Worm (Caenorhabditis elegans) whole organism, L4/young adult: Measurements from ENCODE around the gene pitr-4.

Experiments used
- W03F9.2 ChIP-seq: fragments of 150-350 bp; optimal IDR thresholded peaks from 2 replicates; lab custom pipeline; 2014; ENCODE audit warnings: missing biosample characterization, missing genetic modification characterization
- dao-5 ChIP-seq: sonication (generic microtip); optimal IDR thresholded peaks from 2 replicates; lab custom pipeline; 2016; ENCODE audit warnings: missing genotype, missing genetic modification characterization, moderate library complexity, missing compliant biosample characterization
- him-1 ChIP-seq: sonication (generic microtip); optimal IDR thresholded peaks from 2 replicates; lab custom pipeline; 2016; ENCODE audit warnings: missing genotype, missing genetic modification reagents, missing genetic modification characterization, missing compliant biosample characterization

The pitr-4 gene

ce11 chrV:9680260-9680659 lies 18.8 kb upstream of the pitr-4 start:
- TF ChIP-seq him-1 (tag; lab: Kevin White, UChicago), result no peak
- no peak for TF ChIP-seq dao-5
- no peak for TF ChIP-seq W03F9.2 (tag; lab: Kevin White, UChicago)

DNA sequence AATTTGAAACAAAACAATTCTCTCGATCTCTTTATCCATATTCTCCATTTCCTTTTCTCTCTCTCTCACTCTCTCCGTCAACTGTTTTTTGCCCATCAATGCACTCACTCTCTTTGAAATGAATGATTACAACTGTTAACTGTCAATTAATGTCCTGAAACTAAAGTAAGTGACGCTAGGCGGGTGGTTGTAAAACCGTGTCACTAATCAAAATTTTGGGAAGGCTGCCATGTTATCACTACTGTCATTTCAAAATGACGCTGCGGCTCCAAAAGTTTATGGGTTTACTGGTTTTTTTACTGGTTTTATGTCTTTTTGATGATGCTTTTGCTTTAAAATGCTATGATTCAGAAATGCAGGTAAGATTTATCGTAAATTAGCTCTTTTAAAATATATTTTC lies 17.8 kb upstream of the pitr-4 start, which contains the start of gene ZK287.9:
Gene ZK287.9, plus strand, starts transcription at position 192 of the 400 bp plus-strand sequence.
- TF ChIP-seq him-1 (tag; lab: Kevin White, UChicago), result no peak
- TF ChIP-seq W03F9.2 (tag; lab: Kevin White, UChicago), result no peak
- TF ChIP-seq dao-5, result no peak

ce11 chrV:9677977-9678376 lies 16.6 kb upstream of the pitr-4 start, which contains the start of gene cthd-1:
Gene cthd-1, plus strand, starts transcription at chrV:9678277.
- TF ChIP-seq W03F9.2 (tag; lab: Kevin White, UChicago) (no peak), him-1 (tag; lab: Kevin White, UChicago) (no peak), dao-5 (no peak)

- TF ChIP-seq him-1 (tag; lab: Kevin White, UChicago) (no peak), W03F9.2 (tag; lab: Kevin White, UChicago) (no peak), dao-5 (no peak)
These were observed 11.9 kb upstream of the pitr-4 start, which contains the start of gene sulp-8 for ce11 chrV:9673199-9673843. Gene sulp-8, minus strand, starts transcription at chrV:9673667.

- TF ChIP-seq dao-5, result no peak
- TF ChIP-seq him-1 (tag; lab: Kevin White, UChicago), result no peak
- TF ChIP-seq W03F9.2 (tag; lab: Kevin White, UChicago), result no peak
These were observed 11.1 kb upstream of the pitr-4 start for ce11 chrV:9672495-9672894.

DNA sequence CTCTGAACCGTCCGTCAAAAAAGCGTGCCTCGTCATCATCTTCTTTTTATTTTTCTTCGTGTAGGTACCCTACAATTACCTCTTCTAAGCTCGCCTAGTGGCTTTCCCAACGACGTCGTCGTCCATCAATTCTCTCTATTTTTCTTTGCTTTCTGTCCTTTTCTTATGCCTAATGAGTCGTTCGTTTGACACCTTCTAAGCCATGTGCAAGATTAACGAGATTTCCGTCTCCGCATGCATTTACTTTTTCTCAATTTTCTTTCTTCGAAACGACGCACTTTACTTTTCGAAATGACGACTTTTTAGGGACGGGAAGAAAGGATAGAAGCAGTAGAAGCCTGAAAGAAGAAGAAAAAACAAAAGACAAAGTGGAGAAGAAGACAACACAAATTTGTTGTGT lies 5.0 kb upstream of the pitr-4 start, which contains the start of gene ZK287.1:
Gene ZK287.1, plus strand, starts transcription at position 301 of the 400 bp plus-strand sequence.
- no peak for TF ChIP-seq him-1 (tag; lab: Kevin White, UChicago)
- no peak for TF ChIP-seq dao-5
- TF ChIP-seq W03F9.2 (tag; lab: Kevin White, UChicago), result no peak

ce11 chrV:9664620-9665019 lies 3.2 kb upstream of the pitr-4 start:
- no peak for TF ChIP-seq dao-5
- peak; percentile 58 for TF ChIP-seq him-1 (tag; lab: Kevin White, UChicago)

ce11 chrV:9663948-9664347 lies 2.5 kb upstream of the pitr-4 start:
- TF ChIP-seq him-1 (tag; lab: Kevin White, UChicago), result no peak
- no peak for TF ChIP-seq W03F9.2 (tag; lab: Kevin White, UChicago)
- TF ChIP-seq dao-5, result no peak

DNA sequence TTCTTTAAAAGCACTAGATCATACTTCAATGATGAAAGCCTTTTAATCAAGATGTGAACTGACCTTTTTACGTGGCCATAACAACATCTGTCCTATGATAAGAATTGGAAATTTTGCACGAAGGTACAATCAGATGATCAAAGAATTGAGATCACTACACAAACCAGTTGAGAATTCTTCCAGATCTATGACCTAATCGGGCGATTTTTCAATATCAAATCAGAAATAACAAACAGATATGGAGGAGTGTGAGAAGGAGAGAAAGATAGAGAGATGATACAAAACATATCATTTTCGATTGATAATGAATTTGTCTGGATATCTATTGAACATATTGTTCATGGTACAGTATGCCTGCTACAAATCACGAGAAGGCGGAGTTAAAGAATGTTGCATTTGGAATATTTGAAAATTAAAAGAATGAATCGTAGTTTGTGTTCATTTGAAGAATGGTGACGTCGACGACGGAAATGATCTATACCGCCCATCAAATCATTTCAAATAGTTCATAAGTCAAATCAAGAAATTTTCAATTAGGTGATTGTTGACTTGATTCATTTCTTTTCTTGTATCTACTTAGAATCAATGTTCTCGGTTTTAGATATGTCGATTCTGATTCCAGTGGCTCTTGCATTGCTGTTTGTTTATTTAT lies 7.1 kb downstream of the pitr-4 start, which contains the start of gene cyp-29A4:
Gene cyp-29A4, plus strand, starts transcription at position 602 of the 652 bp plus-strand sequence.
- no peak for TF ChIP-seq him-1 (tag; lab: Kevin White, UChicago)
- TF ChIP-seq dao-5, result no peak
- TF ChIP-seq W03F9.2 (tag; lab: Kevin White, UChicago), result no peak

DNA sequence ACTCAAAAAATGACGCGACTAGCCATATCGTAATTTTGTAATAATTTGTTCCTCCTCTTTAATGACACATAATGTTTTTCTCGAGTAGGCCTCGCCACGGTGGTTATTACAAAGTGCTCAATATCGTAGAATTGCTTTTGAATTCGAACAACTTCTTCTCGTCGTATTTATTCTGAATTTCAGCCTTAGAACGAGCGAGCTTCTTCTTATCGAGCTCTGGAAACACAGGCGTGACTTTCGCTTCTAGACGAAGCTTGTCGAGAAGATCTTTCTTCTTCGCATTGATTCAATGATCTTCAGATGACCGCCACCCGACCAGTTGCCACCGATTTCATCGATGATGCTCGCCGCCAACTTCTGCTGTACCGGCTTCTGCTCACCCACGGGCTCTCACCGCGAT lies 10.1 kb downstream of the pitr-4 start, which contains the start of gene T06E4.21:
Gene T06E4.21, plus strand, starts transcription at position 301 of the 400 bp plus-strand sequence.
- no peak for TF ChIP-seq dao-5
- no peak for TF ChIP-seq W03F9.2 (tag; lab: Kevin White, UChicago)
- TF ChIP-seq him-1 (tag; lab: Kevin White, UChicago), result no peak

ce11 chrV:9645507-9645906 lies 15.9 kb downstream of the pitr-4 start, which contains the start of the genes atl-1 and hcp-2:
Gene atl-1, minus strand, starts transcription at chrV:9645595.
Gene hcp-2, plus strand, starts transcription at chrV:9645859.
- no peak for TF ChIP-seq W03F9.2 (tag; lab: Kevin White, UChicago)

DNA sequence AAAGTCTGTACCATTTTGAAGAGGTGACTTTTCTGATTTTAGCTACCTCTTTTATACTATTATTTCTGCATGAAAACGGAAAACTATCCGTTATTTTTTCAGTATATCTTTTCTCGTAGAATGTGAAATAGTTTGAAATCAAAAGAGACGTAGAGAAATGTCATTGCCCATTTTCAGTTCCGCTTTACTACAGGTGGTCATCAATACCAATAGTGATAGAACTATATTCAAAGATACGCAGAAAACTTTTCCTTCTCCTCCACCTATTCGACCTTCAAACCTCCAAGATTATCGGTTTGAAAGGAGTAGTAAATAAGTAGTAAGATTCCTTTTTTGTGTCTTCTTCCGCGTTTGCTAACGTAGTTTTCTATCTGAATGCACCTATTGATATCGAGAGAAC lies 28.1 kb downstream of the pitr-4 start, which contains the start of gene col-147:
Gene col-147, minus strand, starts transcription at position 26 of the 400 bp plus-strand sequence.
- no peak for TF ChIP-seq W03F9.2 (tag; lab: Kevin White, UChicago)
- TF ChIP-seq him-1 (tag; lab: Kevin White, UChicago), result no peak
- no peak for TF ChIP-seq dao-5

ce11 chrV:9632348-9632747 lies 29.1 kb downstream of the pitr-4 start:
- TF ChIP-seq W03F9.2 (tag; lab: Kevin White, UChicago) (no peak), him-1 (tag; lab: Kevin White, UChicago) (no peak), dao-5 (no peak)

- TF ChIP-seq W03F9.2 (tag; lab: Kevin White, UChicago) (no peak), dao-5 (no peak), him-1 (tag; lab: Kevin White, UChicago) (no peak)
These were observed 30.5 kb downstream of the pitr-4 start, which contains the start of gene T06E4.5 for ce11 chrV:9630944-9631343. Gene T06E4.5, plus strand, starts transcription at chrV:9631244.
